Worm (Caenorhabditis elegans): Measurements from ENCODE around the gene dpf-5.

dpf-5 gene

DNA sequence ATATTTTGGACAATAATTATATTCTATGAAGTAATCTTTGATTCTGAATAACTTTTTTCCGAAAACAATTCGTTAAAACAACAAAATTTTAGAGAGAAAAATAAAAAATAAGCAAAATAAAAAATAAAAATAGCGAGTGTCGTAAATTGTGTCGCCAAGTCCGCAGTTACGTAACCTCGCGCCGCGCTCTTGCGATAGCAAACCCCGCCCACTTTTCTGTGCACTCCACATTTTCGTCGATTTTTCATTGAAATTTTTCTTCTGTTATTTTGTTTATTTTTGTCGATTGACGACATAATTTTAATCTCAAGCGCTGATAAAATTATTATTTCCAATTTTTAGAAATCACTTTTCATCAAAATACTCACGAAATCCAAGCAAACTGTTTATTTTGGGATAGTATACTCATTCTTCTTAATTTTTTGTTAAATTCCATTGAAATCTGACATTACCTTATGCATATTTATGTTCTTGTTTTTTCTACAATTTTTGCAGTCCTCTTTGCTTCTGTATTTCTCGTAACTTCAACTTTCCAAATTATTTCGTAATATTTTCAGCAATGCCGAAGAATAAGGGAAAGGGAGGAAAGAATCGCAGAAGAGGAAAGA, 4.1 kb upstream of the dpf-5 start, which contains the start of gene eif-1.A (continued):
- TF ChIP-seq snpc-1.1 (tag; optimal IDR thresholded peaks at IDR 0.05; ENCODE audit: insufficient read depth) (peak; percentile 20), aptf-2 (GFP tag; conservative IDR thresholded peaks at IDR 0.05) (no peak), tlf-1 (GFP tag; optimal IDR thresholded peaks at IDR 0.05) (no peak), sdz-38 (tag; optimal IDR thresholded peaks at IDR 0.05) (no peak), lsl-1 (GFP tag; optimal IDR thresholded peaks at IDR 0.05) (peak; percentile 39), madf-8 (GFP tag; conservative IDR thresholded peaks at IDR 0.05) (no peak), ceh-40 (GFP tag; IDR thresholded peaks at IDR 0.05) (no peak), ceh-79 (tag; optimal IDR thresholded peaks at IDR 0.05) (no peak), F10E7.11 (tag; optimal IDR thresholded peaks at IDR 0.05) (no peak), F23B12.7 (tag; optimal IDR thresholded peaks at IDR 0.05; ENCODE audit: insufficient read depth) (peak; percentile 62), athp-1 (tag; optimal IDR thresholded peaks at IDR 0.05) (no peak), lin-54 (GFP tag; optimal IDR thresholded peaks at IDR 0.05) (peak; percentile 23), mel-28 (tag; optimal IDR thresholded peaks at IDR 0.05; ENCODE audit: borderline replicate concordance) (no peak), rec-8 (tag; optimal IDR thresholded peaks at IDR 0.05) (no peak), F33H1.4 (GFP tag; IDR thresholded peaks at IDR 0.05) (peak; percentile 41; the same call in 1 of the 2 replicates), nhr-179 (tag; optimal IDR thresholded peaks at IDR 0.05) (no peak), xnd-1 (tag; optimal IDR thresholded peaks at IDR 0.05) (no peak), F37B4.10 (GFP tag; IDR thresholded peaks at IDR 0.05) (no peak), hlh-12 (tag; optimal IDR thresholded peaks at IDR 0.05) (no peak), nhr-120 (GFP tag; IDR thresholded peaks at IDR 0.05) (no peak), attf-5 (GFP tag; optimal IDR thresholded peaks at IDR 0.05) (peak; percentile 66), C17E4.6 (GFP tag; IDR thresholded peaks at IDR 0.05) (no peak), repo-1 (tag; optimal IDR thresholded peaks at IDR 0.05) (no peak), ztf-18 (tag; optimal IDR thresholded peaks at IDR 0.05) (peak; percentile 15), hrde-1 (tag; optimal IDR thresholded peaks at IDR 0.05; ENCODE audit: borderline replicate concordance) (no peak)

DNA sequence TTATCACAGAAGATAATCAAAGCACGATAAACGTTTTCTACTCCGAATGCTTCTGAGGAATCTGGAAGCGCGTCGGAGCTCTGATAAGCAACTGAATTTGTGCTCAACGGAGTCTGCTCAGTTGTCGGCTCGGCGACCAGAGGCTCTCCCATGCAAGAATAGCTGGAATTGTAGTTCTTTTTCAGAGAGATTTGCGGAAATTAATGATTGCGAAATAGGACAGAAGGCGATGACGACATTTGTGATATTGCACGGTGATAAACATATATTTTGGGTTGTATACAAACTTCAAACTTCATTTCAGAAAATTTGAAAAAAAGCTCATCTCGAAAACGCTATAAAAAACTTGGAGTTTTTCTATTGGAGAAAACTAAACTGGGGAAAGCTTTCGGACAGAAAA, 3.4 kb upstream of the dpf-5 start, which contains the start of gene H06H21.37:
TSS of gene H06H21.37 (minus strand) at position 162 of the 400 bp plus-strand sequence.
- TF ChIP-seq mxl-1 (tag; optimal IDR thresholded peaks at IDR 0.05) = no peak
- 0 out of 2 replicates have a peak, but pooled peaks have one; percentile 10 for TF ChIP-seq ztf-25 (GFP tag; IDR thresholded peaks at IDR 0.05)
- no peak for TF ChIP-seq Y67H2A.10 (GFP tag; conservative IDR thresholded peaks at IDR 0.05)
- no peak for TF ChIP-seq fkh-3 (tag; optimal IDR thresholded peaks at IDR 0.05)
- TF ChIP-seq nfya-2 (GFP tag; IDR thresholded peaks at IDR 0.05) = no peak
- TF ChIP-seq athp-1 (tag; optimal IDR thresholded peaks at IDR 0.05) = no peak
- TF ChIP-seq egrh-3 (GFP tag; IDR thresholded peaks at IDR 0.05) = no peak
- no peak for TF ChIP-seq snpc-1.1 (tag; optimal IDR thresholded peaks at IDR 0.05; ENCODE audit: insufficient read depth)
- peak; percentile 59; the same call in 1 of the 2 replicates for TF ChIP-seq cebp-1 (GFP tag; IDR thresholded peaks at IDR 0.05)
- TF ChIP-seq cebp-1 (tag; optimal IDR thresholded peaks at IDR 0.05) = peak; percentile 87
- TF ChIP-seq F57A8.1 (GFP tag; optimal IDR thresholded peaks at IDR 0.05) = no peak

DNA sequence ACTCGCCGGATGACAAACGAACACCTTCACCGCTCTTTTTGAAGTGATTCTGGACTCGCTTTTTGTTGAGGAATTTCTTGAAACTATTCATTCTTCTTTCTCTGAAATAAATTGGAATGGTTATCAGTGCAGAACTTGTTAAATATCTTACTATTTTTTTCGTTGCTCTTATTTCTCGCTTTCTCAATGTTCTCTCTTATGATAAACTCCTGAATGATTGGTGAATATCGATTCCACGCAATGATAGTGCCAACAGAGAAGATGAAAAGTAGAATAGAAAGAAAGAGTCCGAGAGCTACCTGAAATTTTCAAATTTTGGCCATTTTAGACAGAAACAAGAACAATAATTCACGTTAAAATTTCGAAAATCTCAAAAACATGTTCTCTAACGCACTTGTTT, 3.0 kb upstream of the dpf-5 start, which contains the start of gene ubxn-6:
TSS of gene ubxn-6 (minus strand) at position 101 of the 400 bp plus-strand sequence.
- TF ChIP-seq hmg-20 (GFP tag; IDR thresholded peaks at IDR 0.05) (no peak), madf-6 (GFP tag; IDR thresholded peaks at IDR 0.05) (no peak), xnd-1 (tag; optimal IDR thresholded peaks at IDR 0.05) (no peak), C06A6.2 (GFP tag; conservative IDR thresholded peaks at IDR 0.05) (no peak), F57A8.1 (GFP tag; optimal IDR thresholded peaks at IDR 0.05) (no peak), nfya-1 (tag; optimal IDR thresholded peaks at IDR 0.05; ENCODE audit: borderline replicate concordance, insufficient read depth) (no peak), ztf-22 (GFP tag; optimal IDR thresholded peaks at IDR 0.05) (no peak), hrde-1 (tag; optimal IDR thresholded peaks at IDR 0.05; ENCODE audit: borderline replicate concordance) (no peak), unc-130 (GFP tag; optimal IDR thresholded peaks at IDR 0.05) (no peak), madf-8 (GFP tag; conservative IDR thresholded peaks at IDR 0.05) (no peak)

Measured in whole organism, young adult.